Fruit fly (Drosophila melanogaster) whole organism, embryonic: ENCODE results near the gene Rbcn-3B.

Source experiments
- ATbp ChIP-seq: fragments of 200-800 bp; sonication (Bioruptor generic); optimal IDR thresholded peaks from 2 replicates; lab custom pipeline; 2017; ENCODE audit warnings: missing biosample characterization, mild to moderate bottlenecking, missing genetic modification characterization, missing genetic modification reagents
- Ada2b ChIP-seq: fragments of 200-800 bp; sonication (Bioruptor generic); IDR thresholded peaks from 2 replicates; pipeline ENCODE4 v1.3.6; 2022; ENCODE audit warnings: missing biosample characterization, missing genetic modification characterization
- BEAF-32 ChIP-seq: fragments of 200-800 bp; sonication (Bioruptor generic); optimal IDR thresholded peaks from 3 replicates; lab custom pipeline; 2017; ENCODE audit warnings: missing biosample characterization, missing genetic modification characterization, mild to moderate bottlenecking, moderate library complexity, missing genetic modification reagents
- Bdp1 ChIP-seq: fragments of 200-800 bp; sonication (Bioruptor generic); optimal IDR thresholded peaks from 3 replicates; lab custom pipeline; 2016; ENCODE audit warnings: missing biosample characterization, missing genetic modification characterization
- CG10321 ChIP-seq: fragments of 200-800 bp; sonication (Bioruptor generic); IDR thresholded peaks from 2 replicates; pipeline ENCODE4 v1.3.6; 2022; ENCODE audit warnings: missing biosample characterization, missing genetic modification characterization
- CG12071 ChIP-seq: fragments of 200-800 bp; sonication (Bioruptor generic); optimal IDR thresholded peaks from 3 replicates; lab custom pipeline; 2018; ENCODE audit warnings: missing biosample characterization, mild to moderate bottlenecking, missing genetic modification characterization
- CG13775 ChIP-seq: fragments of 200-800 bp; sonication (Bioruptor generic); optimal IDR thresholded peaks from 3 replicates; lab custom pipeline; 2017; ENCODE audit warnings: missing biosample characterization, mild to moderate bottlenecking, missing genetic modification characterization
- CG15514 ChIP-seq: fragments of 200-800 bp; sonication (Bioruptor generic); optimal IDR thresholded peaks from 3 replicates; lab custom pipeline; 2017; ENCODE audit warnings: missing biosample characterization, missing genetic modification characterization, mild to moderate bottlenecking, moderate library complexity, missing genetic modification reagents
- CG16815 ChIP-seq: fragments of 200-800 bp; sonication (Bioruptor generic); optimal IDR thresholded peaks from 3 replicates; lab custom pipeline; 2017; ENCODE audit warnings: missing biosample characterization, mild to moderate bottlenecking, missing genetic modification characterization
- CG1792 ChIP-seq: fragments of 200-800 bp; sonication (Bioruptor generic); optimal IDR thresholded peaks from 2 replicates; lab custom pipeline; 2016; ENCODE audit warnings: missing biosample characterization, missing genetic modification characterization
- CG18599 ChIP-seq: fragments of 200-800 bp; sonication (Bioruptor generic); optimal IDR thresholded peaks from 3 replicates; lab custom pipeline; 2017; ENCODE audit warnings: missing biosample characterization, missing genetic modification characterization, mild to moderate bottlenecking, moderate library complexity, missing genetic modification reagents
- CG30403 ChIP-seq: fragments of 200-800 bp; sonication (Bioruptor generic); optimal IDR thresholded peaks from 3 replicates; lab custom pipeline; 2016; ENCODE audit warnings: missing biosample characterization, missing genetic modification characterization
- CG31224 ChIP-seq: fragments of 200-800 bp; sonication (Bioruptor generic); IDR thresholded peaks from 2 replicates; pipeline ENCODE4 v1.3.6; 2022; ENCODE audit warnings: missing biosample characterization, missing genetic modification characterization
- CG31388 ChIP-seq: fragments of 200-800 bp; sonication (Bioruptor generic); optimal IDR thresholded peaks from 2 replicates; lab custom pipeline; 2016; ENCODE audit warnings: missing biosample characterization, missing genetic modification characterization
- CG33557 ChIP-seq: fragments of 200-800 bp; sonication (Bioruptor generic); optimal IDR thresholded peaks from 2 replicates; lab custom pipeline; 2019; ENCODE audit warnings: missing biosample characterization, mild to moderate bottlenecking, missing genetic modification characterization, moderate library complexity
- CG3995 ChIP-seq: fragments of 200-800 bp; sonication (Bioruptor generic); optimal IDR thresholded peaks from 3 replicates; lab custom pipeline; 2016; ENCODE audit warnings: missing biosample characterization, missing genetic modification characterization
- CG42726 ChIP-seq: fragments of 200-800 bp; sonication (Bioruptor generic); IDR thresholded peaks from 2 replicates; pipeline ENCODE4 v1.3.6; 2022; ENCODE audit warnings: missing biosample characterization, missing genetic modification characterization; ENCODE audit not compliant: partially characterized antibody
- CG4360 ChIP-seq: fragments of 200-800 bp; sonication (Bioruptor generic); IDR thresholded peaks from 2 replicates; pipeline ENCODE4 v1.3.6; 2022; ENCODE audit warnings: missing biosample characterization, missing genetic modification characterization
- CG4854 ChIP-seq: fragments of 200-800 bp; sonication (Bioruptor generic); optimal IDR thresholded peaks from 2 replicates; lab custom pipeline; 2016; ENCODE audit warnings: missing biosample characterization, missing genetic modification characterization, inconsistent platforms
- CG6813 ChIP-seq: fragments of 200-800 bp; sonication (Bioruptor generic); optimal IDR thresholded peaks from 2 replicates; lab custom pipeline; 2017; ENCODE audit warnings: missing biosample characterization, missing genetic modification characterization, mild to moderate bottlenecking, moderate library complexity, missing genetic modification reagents
- CG8924 ChIP-seq: fragments of 200-800 bp; optimal IDR thresholded peaks from 3 replicates; lab custom pipeline; 2019; ENCODE audit warnings: missing biosample characterization, mild to moderate bottlenecking, missing genetic modification characterization, moderate library complexity
- CG9727 ChIP-seq: fragments of 200-800 bp; sonication (Bioruptor generic); optimal IDR thresholded peaks from 3 replicates; lab custom pipeline; 2017; ENCODE audit warnings: missing biosample characterization, mild to moderate bottlenecking, missing genetic modification characterization
- CrebB ChIP-seq: fragments of 200-800 bp; sonication (Bioruptor generic); optimal IDR thresholded peaks from 3 replicates; lab custom pipeline; 2018; ENCODE audit warnings: missing biosample characterization, mild to moderate bottlenecking, missing genetic modification characterization
- Doc3 ChIP-seq: fragments of 200-800 bp; sonication (Bioruptor generic); IDR thresholded peaks from 3 replicates; pipeline ENCODE4 v1.3.6; 2022; ENCODE audit warnings: missing biosample characterization, missing genetic modification characterization; ENCODE audit not compliant: partially characterized antibody
- Fer3 ChIP-seq: fragments of 200-800 bp; sonication (Bioruptor generic); optimal IDR thresholded peaks from 2 replicates; lab custom pipeline; 2018; ENCODE audit warnings: missing biosample characterization, mild to moderate bottlenecking, missing genetic modification characterization, moderate library complexity
- Gug ChIP-seq: fragments of 200-800 bp; sonication (Bioruptor generic); IDR thresholded peaks from 4 replicates; pipeline ENCODE4 v1.3.6; 2022; ENCODE audit warnings: missing biosample characterization, missing genetic modification characterization
- HLH54F ChIP-seq: fragments of 200-800 bp; sonication (Bioruptor generic); optimal IDR thresholded peaks from 3 replicates; lab custom pipeline; 2016; ENCODE audit warnings: missing biosample characterization, missing genetic modification characterization
- NC2β ChIP-seq: fragments of 200-800 bp; sonication (Bioruptor generic); optimal IDR thresholded peaks from 2 replicates; lab custom pipeline; 2016; ENCODE audit warnings: missing biosample characterization, missing genetic modification characterization
- NFAT ChIP-seq: fragments of 200-800 bp; sonication (Bioruptor generic); IDR thresholded peaks from 2 replicates; pipeline ENCODE4 v1.3.6; 2022; ENCODE audit warnings: missing biosample characterization, missing genetic modification characterization
- NK7.1 ChIP-seq: fragments of 200-800 bp; sonication (Bioruptor generic); optimal IDR thresholded peaks from 3 replicates; lab custom pipeline; 2016; ENCODE audit warnings: missing biosample characterization, missing genetic modification characterization
- Ravus ChIP-seq: fragments of 200-800 bp; sonication (Bioruptor generic); IDR thresholded peaks from 2 replicates; pipeline ENCODE4 v1.3.6; 2022; ENCODE audit warnings: missing biosample characterization, missing genetic modification characterization
- Rx ChIP-seq: fragments of 200-800 bp; sonication (Bioruptor generic); IDR thresholded peaks from 2 replicates; pipeline ENCODE4 v1.3.6; 2022; ENCODE audit warnings: missing biosample characterization, missing genetic modification characterization
- br ChIP-seq: fragments of >200 bp; optimal IDR thresholded peaks from 2 replicates; lab custom pipeline; 2017
- bsh ChIP-seq, 2 experiments: fragments of 200-800 bp; sonication (Bioruptor generic); optimal IDR thresholded peaks; 2 replicates each; lab custom pipeline; 2017 to 2018; ENCODE audit warnings: mild to moderate bottlenecking in 2 of 2, missing biosample characterization in 2 of 2, missing genetic modification characterization in 2 of 2, moderate library complexity in 1 of 2
- cg ChIP-seq: fragments of 200-800 bp; sonication (Bioruptor generic); optimal IDR thresholded peaks from 3 replicates; lab custom pipeline; 2019; ENCODE audit warnings: missing biosample characterization, mild to moderate bottlenecking, missing genetic modification characterization, moderate library complexity
- crp ChIP-seq, 2 experiments: fragments of 200-800 bp; sonication (Bioruptor generic); optimal IDR thresholded peaks; 2 replicates in 1 of 2; 3 replicates in 1 of 2; lab custom pipeline; 2017; ENCODE audit warnings: missing biosample characterization in 2 of 2, missing genetic modification characterization in 2 of 2, mild to moderate bottlenecking in 1 of 2, moderate library complexity in 1 of 2
- dmrt11E ChIP-seq: fragments of 200-800 bp; sonication (Bioruptor generic); optimal IDR thresholded peaks from 3 replicates; lab custom pipeline; 2018; ENCODE audit warnings: missing biosample characterization, mild to moderate bottlenecking, missing genetic modification characterization, moderate library complexity
- inv ChIP-seq: fragments of 200-800 bp; sonication (Bioruptor generic); IDR thresholded peaks from 2 replicates; pipeline ENCODE4 v1.3.6; 2022; ENCODE audit warnings: missing biosample characterization, missing genetic modification characterization; ENCODE audit not compliant: partially characterized antibody
- lilli ChIP-seq: fragments of 200-800 bp; sonication (Bioruptor generic); optimal IDR thresholded peaks from 3 replicates; lab custom pipeline; 2016; ENCODE audit warnings: missing biosample characterization, missing genetic modification characterization
- lola ChIP-seq, 3 experiments: fragments of >200 bp in 2 of 3; fragments of 200-800 bp in 1 of 3; sonication (Bioruptor generic) in 1 of 3; optimal IDR thresholded peaks; 2 replicates each; lab custom pipeline; 2017 to 2019; ENCODE audit warnings: missing biosample characterization in 3 of 3, missing genetic modification characterization in 3 of 3, mild to moderate bottlenecking in 1 of 3, moderate library complexity in 1 of 3
- pita ChIP-seq: fragments of 200-800 bp; sonication (Bioruptor generic); optimal IDR thresholded peaks from 2 replicates; lab custom pipeline; 2017; ENCODE audit warnings: missing biosample characterization, mild to moderate bottlenecking, missing genetic modification characterization
- seq ChIP-seq: fragments of 200-800 bp; sonication (Bioruptor generic); IDR thresholded peaks from 2 replicates; pipeline ENCODE4 v1.3.6; 2022; ENCODE audit warnings: missing biosample characterization, missing genetic modification characterization
- sna ChIP-seq: fragments of 200-800 bp; sonication (Bioruptor generic); IDR thresholded peaks from 2 replicates; pipeline ENCODE4 v1.3.6; 2022; ENCODE audit warnings: missing biosample characterization, missing genetic modification characterization; ENCODE audit not compliant: partially characterized antibody
- so ChIP-seq: fragments of 200-800 bp; sonication (Bioruptor generic); IDR thresholded peaks from 3 replicates; pipeline ENCODE4 v1.3.6; 2022; ENCODE audit warnings: missing biosample characterization, missing genetic modification characterization
- ssp ChIP-seq: fragments of 200-800 bp; sonication (Bioruptor generic); IDR thresholded peaks from 2 replicates; pipeline ENCODE4 v1.3.6; 2022; ENCODE audit warnings: missing biosample characterization, missing genetic modification characterization
- toy ChIP-seq: fragments of 200-800 bp; sonication (Bioruptor generic); IDR thresholded peaks from 2 replicates; pipeline ENCODE4 v1.3.6; 2022; ENCODE audit warnings: missing biosample characterization, missing genetic modification characterization
- wdn ChIP-seq: fragments of 200-800 bp; sonication (Bioruptor generic); IDR thresholded peaks from 2 replicates; pipeline ENCODE4 v1.3.6; 2022; ENCODE audit warnings: missing biosample characterization, missing genetic modification characterization
- wor ChIP-seq: fragments of 200-800 bp; sonication (Bioruptor generic); IDR thresholded peaks from 2 replicates; pipeline ENCODE4 v1.3.6; 2022; ENCODE audit warnings: missing biosample characterization, missing genetic modification characterization
- z ChIP-seq: fragments of 200-800 bp; sonication (Bioruptor generic); IDR thresholded peaks from 3 replicates; pipeline ENCODE4 v1.3.6; 2022; ENCODE audit warnings: missing biosample characterization, missing genetic modification characterization
- zen2 ChIP-seq: fragments of 200-800 bp; sonication (Bioruptor generic); IDR thresholded peaks from 3 replicates; pipeline ENCODE4 v1.3.6; 2022; ENCODE audit warnings: missing biosample characterization, missing genetic modification characterization; ENCODE audit not compliant: partially characterized antibody

The Rbcn-3B gene

dm6 chrX:1948508-1949065 is 39.9 kb downstream of the Rbcn-3B start (continued):
- TF ChIP-seq CG18599 (peak; percentile 87), CG16815 (GFP tag; lab: Kevin White, UChicago) (peak; percentile 50), z (GFP tag; lab: Robert Waterston, UW) (no peak), zen2 (no peak), CG10321 (GFP tag; lab: Robert Waterston, UW) (no peak; the same call in 1 of the 2 replicates), Ada2b (GFP tag; lab: Robert Waterston, UW) (peak; percentile 33; the same call in 1 of the 2 replicates), Bdp1 (no peak), Rx (peak; percentile 29; the same call in 1 of the 2 replicates), wor (GFP tag; lab: Robert Waterston, UW) (no peak), sna (GFP tag; lab: Robert Waterston, UW) (no peak), toy (GFP tag; lab: Robert Waterston, UW) (peak; percentile 55; the same call in 1 of the 2 replicates), CG1792 (no peak), Fer3 (tag; lab: Kevin White, UChicago) (peak; percentile 59), br (lab: Kevin White, UChicago) (no peak), Ravus (GFP tag; lab: Robert Waterston, UW) (no peak), NK7.1 (GFP tag; lab: Kevin White, UChicago) (no peak), inv (GFP tag; lab: Robert Waterston, UW) (no peak), cg (GFP tag; lab: Kevin White, UChicago) (no peak), BEAF-32 (GFP tag; lab: Kevin White, UChicago) (no peak), CG13775 (GFP tag; lab: Kevin White, UChicago) (peak; percentile 52), ssp (GFP tag; lab: Robert Waterston, UW) (no peak), CG3995 (GFP tag; lab: Kevin White, UChicago) (peak; percentile 40), NC2β (no peak), CrebB (tag; lab: Kevin White, UChicago) (peak; percentile 8), so (GFP tag; lab: Robert Waterston, UW) (no peak), lola (GFP tag; optimal IDR thresholded peaks at IDR 0.05; lab: Kevin White, UChicago) (no peak), CG12071 (GFP tag; lab: Kevin White, UChicago) (peak; percentile 60), crp (GFP tag; optimal IDR thresholded peaks at IDR 0.05; lab: Kevin White, UChicago) (no peak), HLH54F (peak; percentile 68), seq (GFP tag; lab: Robert Waterston, UW) (no peak), wdn (GFP tag; lab: Robert Waterston, UW) (peak; percentile 67), dmrt11E (tag; lab: Kevin White, UChicago) (no peak), CG31224 (peak; percentile 42; the same call in 1 of the 2 replicates), bsh (GFP tag; optimal IDR thresholded peaks at IDR 0.05; lab: Kevin White, UChicago) (peak; percentile 50 to 92), CG42726 (GFP tag; lab: Robert Waterston, UW) (no peak), CG30403 (GFP tag; lab: Kevin White, UChicago) (peak; percentile 60), CG6813 (peak; percentile 45), CG4854 (no peak), CG4360 (no peak), NFAT (peak; percentile 57; the same call in 1 of the 2 replicates), CG8924 (tag; lab: Kevin White, UChicago) (no peak), ATbp (peak; percentile 31), Doc3 (no peak), CG31388 (GFP tag; lab: Kevin White, UChicago) (no peak), Gug (GFP tag; lab: Robert Waterston, UW) (peak; percentile 38; the same call in 1 of the 4 replicates), CG9727 (GFP tag; lab: Kevin White, UChicago) (peak; percentile 52), CG33557 (GFP tag; lab: Kevin White, UChicago) (no peak), pita (GFP tag; lab: Kevin White, UChicago) (no peak), CG15514 (GFP tag; lab: Kevin White, UChicago) (peak; percentile 59), lilli (GFP tag; lab: Kevin White, UChicago) (peak; percentile 73)
